Worm (Caenorhabditis elegans): ENCODE measurements around the gene R04D3.2.

R04D3.2 gene

DNA sequence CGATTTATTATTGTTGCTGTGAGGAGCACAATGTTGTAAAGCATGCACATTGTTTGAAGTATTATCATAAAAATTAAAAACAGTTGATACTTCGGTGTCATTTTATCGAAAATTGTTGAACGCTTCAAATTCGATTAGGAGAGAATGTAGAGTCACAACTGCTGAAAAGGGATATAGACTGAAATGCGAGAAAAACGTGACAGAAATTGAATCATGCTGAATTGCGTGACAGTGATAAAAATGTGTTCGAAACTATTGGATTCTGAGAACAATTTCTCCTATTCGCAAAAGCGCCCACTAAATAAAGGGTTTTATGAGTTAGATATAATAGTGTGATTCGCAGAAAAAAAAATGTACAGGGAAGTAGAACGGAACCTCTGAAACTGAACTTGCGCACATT, 22.3 kb upstream of the R04D3.2 start, which contains the start of gene srxa-8:
srxa-8 (minus strand) TSS at position 101 of the 400 bp plus-strand sequence.
- no peak for TF ChIP-seq him-1 (tag; optimal IDR thresholded peaks at IDR 0.05)
- TF ChIP-seq W03F9.2 (tag; optimal IDR thresholded peaks at IDR 0.05), result no peak
- TF ChIP-seq dao-5 (tag; optimal IDR thresholded peaks at IDR 0.05), result no peak

DNA sequence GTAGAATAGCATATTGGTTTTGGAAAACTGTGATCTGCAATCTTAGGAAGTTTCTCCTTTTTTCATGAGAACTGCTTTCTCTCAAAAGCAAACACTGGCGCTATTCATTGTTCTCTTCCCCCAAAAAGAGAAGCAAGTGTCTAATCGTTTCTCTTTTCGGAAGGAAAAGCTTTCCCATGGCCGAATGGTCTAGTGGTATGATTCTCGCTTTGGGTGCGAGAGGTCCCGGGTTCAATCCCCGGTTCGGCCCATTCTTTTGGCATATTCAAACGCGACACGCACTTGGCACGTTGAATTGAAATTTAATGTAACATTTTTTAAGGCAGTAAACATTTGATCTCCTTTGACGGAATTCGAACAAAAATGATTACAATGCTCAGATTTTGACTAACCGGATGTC, 21.4 kb upstream of the R04D3.2 start:
- TF ChIP-seq W03F9.2 (tag; optimal IDR thresholded peaks at IDR 0.05), result no peak
- TF ChIP-seq dao-5 (tag; optimal IDR thresholded peaks at IDR 0.05), result no peak
- no peak for TF ChIP-seq him-1 (tag; optimal IDR thresholded peaks at IDR 0.05)

DNA sequence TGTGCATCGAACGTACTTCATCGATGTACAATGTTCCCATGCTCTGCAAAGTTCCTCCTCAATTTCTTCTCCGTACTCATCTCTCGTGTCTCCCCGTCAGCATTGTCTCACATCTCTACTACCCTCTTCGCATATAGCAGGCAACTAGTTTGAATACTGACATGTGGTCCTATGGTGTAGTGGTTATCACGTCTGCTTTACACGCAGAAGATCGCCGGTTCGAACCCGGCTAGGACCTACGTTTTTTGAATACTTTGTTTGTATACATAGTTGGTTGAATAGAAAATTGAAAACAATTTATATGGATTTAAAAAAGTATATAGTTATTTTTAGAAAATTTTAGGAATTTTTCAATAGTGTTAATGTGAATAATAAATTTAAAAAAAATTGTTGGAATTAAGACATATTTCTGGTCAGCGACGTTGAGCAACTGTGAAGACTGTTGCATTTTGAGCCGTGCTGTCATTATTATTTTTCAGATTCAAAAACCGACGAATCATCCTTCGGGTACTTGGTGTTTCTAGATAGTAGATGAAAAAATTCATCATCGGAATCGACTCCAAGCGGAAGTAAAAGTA, 20.5 kb upstream of the R04D3.2 start:
- TF ChIP-seq dao-5 (tag; optimal IDR thresholded peaks at IDR 0.05) (peak; percentile 93), him-1 (tag; optimal IDR thresholded peaks at IDR 0.05) (peak; percentile 89), W03F9.2 (tag; optimal IDR thresholded peaks at IDR 0.05) (peak; percentile 80)

DNA sequence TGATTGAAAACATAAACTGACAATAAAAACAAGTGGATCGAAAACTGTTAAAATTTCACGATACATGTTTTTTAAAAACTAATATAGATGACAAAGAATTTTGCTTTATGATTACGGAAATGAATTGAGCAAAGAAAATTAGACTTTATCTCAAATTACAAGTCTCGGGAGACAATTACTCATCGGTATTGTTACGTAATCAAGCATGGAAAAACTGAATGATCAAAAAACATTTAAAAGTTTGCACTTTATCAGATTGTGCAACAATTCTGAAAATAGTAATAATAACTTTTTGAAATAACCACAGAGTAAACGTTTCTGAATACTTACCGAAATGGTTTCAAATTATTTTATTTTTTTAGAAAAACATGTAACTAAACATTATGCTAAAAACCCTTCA, 19.3 kb upstream of the R04D3.2 start, which contains the start of gene srd-43:
srd-43 (minus strand) TSS at position 66 of the 400 bp plus-strand sequence.
- no peak for TF ChIP-seq dao-5 (tag; optimal IDR thresholded peaks at IDR 0.05)

DNA sequence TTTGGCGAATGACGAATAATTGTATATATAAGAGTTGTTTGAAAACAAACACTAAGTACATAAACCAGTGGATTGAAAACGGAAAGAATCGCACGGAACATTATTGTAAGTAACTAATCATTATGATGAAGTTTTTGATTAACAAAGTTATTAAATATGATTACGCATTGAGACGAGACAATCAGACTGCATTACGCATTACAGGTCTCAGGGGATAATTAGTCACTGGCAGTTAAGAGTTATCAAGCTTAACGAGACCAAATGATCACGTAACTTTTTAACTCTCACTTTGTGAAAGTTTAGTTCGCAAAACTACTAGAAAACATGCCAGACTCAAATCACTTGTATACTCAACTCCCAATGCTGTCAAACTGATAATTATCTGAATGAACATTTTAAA, 16.9 kb upstream of the R04D3.2 start, which contains the start of gene srd-42:
srd-42 (minus strand) TSS at position 101 of the 400 bp plus-strand sequence.
- TF ChIP-seq him-1 (tag; optimal IDR thresholded peaks at IDR 0.05), result no peak
- no peak for TF ChIP-seq W03F9.2 (tag; optimal IDR thresholded peaks at IDR 0.05)
- TF ChIP-seq dao-5 (tag; optimal IDR thresholded peaks at IDR 0.05), result no peak

DNA sequence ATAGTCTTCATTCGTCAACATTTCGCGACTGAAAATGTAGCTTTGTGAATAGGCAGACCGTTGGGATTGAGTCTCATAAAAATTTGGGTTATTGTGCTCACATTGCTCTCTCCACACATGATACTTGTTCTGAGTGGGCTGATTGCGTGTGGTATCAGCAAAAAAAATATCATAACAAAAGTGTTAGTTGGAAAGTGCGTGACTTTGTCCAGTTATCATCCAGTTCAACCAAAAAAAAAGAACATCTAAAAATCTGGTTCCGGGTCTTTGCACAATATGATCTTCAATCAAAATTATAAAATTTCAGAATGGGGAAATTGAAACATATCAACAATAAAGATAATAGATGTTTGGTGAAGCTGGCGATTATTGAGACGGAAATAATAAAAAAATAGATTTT, 14.1 kb upstream of the R04D3.2 start, which contains the start of gene srd-39:
srd-39 (minus strand) TSS at position 101 of the 400 bp plus-strand sequence.
- no peak for TF ChIP-seq dao-5 (tag; optimal IDR thresholded peaks at IDR 0.05)
- no peak for TF ChIP-seq him-1 (tag; optimal IDR thresholded peaks at IDR 0.05)
- TF ChIP-seq W03F9.2 (tag; optimal IDR thresholded peaks at IDR 0.05), result no peak

DNA sequence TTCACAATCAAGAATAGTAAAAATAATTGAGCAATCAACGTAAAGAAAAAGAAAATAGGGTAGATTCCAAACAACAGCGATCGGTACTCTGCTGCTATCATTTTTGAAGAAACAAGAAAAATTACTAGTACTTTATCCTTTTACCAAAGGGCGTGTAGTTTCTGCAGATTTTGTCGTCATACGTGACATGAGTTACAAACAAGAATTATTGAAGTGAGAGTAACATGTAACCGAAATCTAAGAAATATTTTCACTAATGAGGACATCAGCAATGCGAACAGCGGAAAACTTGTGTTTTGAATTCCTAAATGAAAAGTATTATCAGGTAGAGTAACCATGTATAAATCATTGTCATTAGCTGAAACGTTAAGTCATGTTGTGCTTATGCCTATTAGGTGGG, 8.2 kb upstream of the R04D3.2 start, which contains the start of gene srd-36:
srd-36 (minus strand) TSS at position 101 of the 400 bp plus-strand sequence.
- TF ChIP-seq dao-5 (tag; optimal IDR thresholded peaks at IDR 0.05) (no peak), him-1 (tag; optimal IDR thresholded peaks at IDR 0.05) (no peak), W03F9.2 (tag; optimal IDR thresholded peaks at IDR 0.05) (no peak)

DNA sequence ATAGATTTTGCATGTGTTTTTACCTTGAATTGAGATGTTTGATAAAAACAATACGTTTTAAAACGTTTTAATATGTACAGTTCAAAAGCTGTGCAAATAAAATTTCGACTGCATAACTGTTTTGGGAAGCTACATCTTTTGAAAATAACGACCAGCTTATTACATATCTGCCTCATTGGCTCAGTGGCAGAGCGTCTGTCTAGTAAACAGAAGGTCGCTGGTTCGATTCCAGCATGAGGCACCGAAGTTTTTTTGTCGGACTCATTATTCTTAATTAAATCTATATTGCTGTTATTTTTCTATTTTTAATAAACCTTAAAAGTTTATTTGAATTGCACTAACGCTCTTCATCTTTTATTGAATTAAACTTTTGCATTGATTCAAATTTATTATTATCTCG, 6.6 kb upstream of the R04D3.2 start:
- no peak for TF ChIP-seq dao-5 (tag; optimal IDR thresholded peaks at IDR 0.05)
- TF ChIP-seq W03F9.2 (tag; optimal IDR thresholded peaks at IDR 0.05), result no peak
- TF ChIP-seq him-1 (tag; optimal IDR thresholded peaks at IDR 0.05), result no peak

DNA sequence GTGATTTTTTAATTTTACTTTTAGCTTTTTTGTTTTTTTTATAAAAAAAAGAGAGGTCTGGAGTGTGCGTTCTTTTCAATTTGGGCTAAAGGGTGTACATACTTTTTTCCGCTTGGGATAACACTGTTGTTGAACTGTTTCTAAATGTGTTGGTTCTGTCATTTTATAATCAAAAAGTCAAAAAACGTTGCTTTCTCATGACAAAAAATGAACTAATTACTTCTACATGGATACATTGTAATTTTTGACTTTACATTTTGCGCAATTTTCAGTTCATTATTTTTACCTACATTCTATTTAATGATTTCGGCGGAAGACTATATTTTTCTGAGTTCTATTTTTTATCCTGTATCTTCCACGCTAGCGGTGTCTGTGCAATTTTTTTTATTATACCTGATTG, 5.1 kb upstream of the R04D3.2 start, which contains the start of gene srd-38:
srd-38 (plus strand) TSS at position 301 of the 400 bp plus-strand sequence.
- no peak for TF ChIP-seq W03F9.2 (tag; optimal IDR thresholded peaks at IDR 0.05)

DNA sequence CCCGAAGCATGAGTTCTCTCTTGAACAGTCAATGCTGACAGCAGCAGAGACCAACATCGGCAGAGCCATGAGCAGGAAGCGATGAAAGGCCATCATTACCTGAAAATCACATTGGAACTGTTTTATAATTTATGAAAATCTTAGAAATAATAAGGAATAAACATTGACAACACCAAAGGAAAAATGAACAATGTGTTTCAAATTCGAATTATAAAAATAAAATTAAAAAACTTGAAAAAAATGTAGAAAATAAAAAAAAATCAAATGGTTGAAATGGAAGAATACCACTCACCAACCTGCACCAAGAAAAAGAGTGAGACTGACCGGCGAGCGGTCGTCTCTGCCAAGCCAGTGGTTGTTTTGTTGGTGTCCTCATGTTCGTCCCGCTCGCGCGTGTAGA, 4.1 kb upstream of the R04D3.2 start, which contains the start of gene R04D3.3:
R04D3.3 (minus strand) TSS at position 101 of the 400 bp plus-strand sequence.
- no peak for TF ChIP-seq dao-5 (tag; optimal IDR thresholded peaks at IDR 0.05)
- TF ChIP-seq him-1 (tag; optimal IDR thresholded peaks at IDR 0.05), result no peak
- TF ChIP-seq W03F9.2 (tag; optimal IDR thresholded peaks at IDR 0.05), result no peak

DNA sequence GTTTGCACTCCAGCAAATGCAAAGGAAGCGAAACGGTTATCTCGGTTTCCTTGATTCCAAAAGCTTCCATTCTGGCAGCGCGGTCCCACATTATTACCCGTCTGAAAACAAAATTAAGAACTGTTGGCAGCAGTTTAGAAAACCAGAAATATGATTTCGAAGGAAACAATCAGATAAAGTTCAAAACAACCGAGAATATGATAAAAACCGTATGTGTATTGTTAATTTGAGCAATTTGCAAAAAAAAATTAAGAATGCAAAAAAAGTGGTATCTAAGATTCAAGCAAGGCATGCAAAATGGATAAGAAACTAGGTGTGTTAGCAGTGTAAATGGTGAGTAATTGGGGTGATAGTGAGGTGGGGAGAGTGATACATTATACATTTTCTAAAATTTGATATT, 2.3 kb upstream of the R04D3.2 start, which contains the start of gene R04D3.4:
R04D3.4 (minus strand) TSS at position 101 of the 400 bp plus-strand sequence.
- TF ChIP-seq dao-5 (tag; optimal IDR thresholded peaks at IDR 0.05) (no peak), W03F9.2 (tag; optimal IDR thresholded peaks at IDR 0.05) (no peak), him-1 (tag; optimal IDR thresholded peaks at IDR 0.05) (no peak)

DNA sequence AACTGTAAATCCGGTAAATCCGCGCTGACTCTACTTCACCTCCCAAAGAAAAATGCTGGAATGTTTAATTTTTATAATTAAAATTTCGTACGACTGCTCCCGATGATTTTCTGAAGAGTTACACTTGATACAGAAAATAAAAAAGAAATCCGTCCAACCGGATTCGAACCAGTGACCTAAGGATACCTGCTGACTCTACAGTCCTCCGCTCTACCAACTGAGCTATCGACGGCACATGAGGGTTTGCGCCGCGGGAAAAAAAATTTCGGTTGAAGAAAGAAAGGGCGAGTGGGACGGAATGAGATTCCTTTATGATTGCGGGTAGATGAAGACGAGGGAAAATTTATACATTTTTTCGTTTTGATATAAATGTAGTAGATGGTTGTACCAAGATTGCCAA, 1.8 kb downstream of the R04D3.2 start:
- TF ChIP-seq W03F9.2 (tag; optimal IDR thresholded peaks at IDR 0.05), result no peak
- no peak for TF ChIP-seq him-1 (tag; optimal IDR thresholded peaks at IDR 0.05)
- no peak for TF ChIP-seq dao-5 (tag; optimal IDR thresholded peaks at IDR 0.05)

DNA sequence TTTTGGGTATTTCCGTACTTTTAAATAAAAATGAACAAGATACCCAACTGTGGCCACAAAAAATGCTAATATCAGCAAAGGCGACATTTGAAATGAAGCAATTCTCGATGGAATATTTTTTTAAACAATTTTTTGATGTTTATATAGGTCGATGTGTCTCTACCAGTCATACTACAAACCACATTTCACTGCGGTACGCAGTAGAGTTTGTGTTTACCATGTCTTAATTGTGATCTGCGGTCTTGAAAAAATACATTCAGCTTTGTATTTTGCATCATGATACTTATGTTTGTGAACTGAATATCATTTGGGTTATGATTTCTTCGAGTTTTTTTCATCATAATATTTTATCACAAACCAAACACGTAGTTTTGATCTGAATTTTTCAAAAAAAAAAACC, 2.3 kb downstream of the R04D3.2 start, which contains the start of gene cyp-14A4:
cyp-14A4 (minus strand) TSS at position 107 of the 400 bp plus-strand sequence.
- no peak for TF ChIP-seq him-1 (tag; optimal IDR thresholded peaks at IDR 0.05)
- no peak for TF ChIP-seq W03F9.2 (tag; optimal IDR thresholded peaks at IDR 0.05)
- TF ChIP-seq dao-5 (tag; optimal IDR thresholded peaks at IDR 0.05), result no peak

DNA sequence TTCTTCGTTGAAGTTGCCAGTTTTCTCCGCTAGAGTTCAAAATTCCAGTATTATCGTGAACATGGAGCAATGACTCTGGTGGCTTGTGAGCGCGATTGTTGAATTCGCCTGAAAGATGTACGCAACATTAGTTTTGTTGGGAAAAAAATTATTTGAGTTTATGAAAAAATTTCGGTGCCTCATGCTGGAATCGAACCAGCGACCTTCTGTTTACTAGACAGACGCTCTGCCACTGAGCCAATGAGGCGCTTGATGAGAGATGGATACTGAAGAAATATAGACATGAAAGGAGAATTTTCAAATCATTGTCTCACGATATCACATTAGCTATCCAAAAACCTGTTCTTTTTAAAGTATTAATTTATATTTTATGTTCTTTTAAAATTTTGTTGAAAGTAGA, 3.0 kb downstream of the R04D3.2 start:
- TF ChIP-seq dao-5 (tag; optimal IDR thresholded peaks at IDR 0.05) (no peak), W03F9.2 (tag; optimal IDR thresholded peaks at IDR 0.05) (no peak), him-1 (tag; optimal IDR thresholded peaks at IDR 0.05) (no peak)

DNA sequence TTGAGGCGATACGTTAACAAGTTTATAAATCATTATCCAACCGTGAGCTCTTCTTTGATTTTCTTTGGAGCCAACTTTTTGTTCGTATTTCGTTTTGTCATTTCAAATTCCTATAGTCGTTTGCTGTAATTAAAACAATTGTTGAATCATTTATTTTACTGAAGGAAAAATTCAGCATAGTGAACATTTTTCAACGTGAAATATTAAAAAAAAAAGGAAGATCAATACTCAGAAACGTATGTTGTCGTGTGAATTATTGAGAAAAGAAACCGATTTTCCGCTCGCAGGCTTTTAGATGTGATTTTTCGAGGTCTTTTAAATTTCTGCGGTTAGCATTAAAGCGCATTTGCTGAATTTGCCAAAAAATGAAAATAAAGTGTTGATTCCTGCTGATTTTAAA, 7.6 kb downstream of the R04D3.2 start, which contains the start of gene phf-33:
phf-33 (minus strand) TSS at position 101 of the 400 bp plus-strand sequence.
- TF ChIP-seq dao-5 (tag; optimal IDR thresholded peaks at IDR 0.05), result no peak
- TF ChIP-seq W03F9.2 (tag; optimal IDR thresholded peaks at IDR 0.05), result no peak
- no peak for TF ChIP-seq him-1 (tag; optimal IDR thresholded peaks at IDR 0.05)
